Fruit fly (Drosophila melanogaster): ENCODE measurements around the gene CG31198.

The CG31198 gene

dm6 chr3R:21739750-21740319 lies 14.3 kb upstream of the CG31198 start, which contains the start of gene CG5849:
Gene CG5849, plus strand, starts transcription at chr3R:21740105.
- TF ChIP-seq pan (optimal IDR thresholded peaks at IDR 0.05) (no peak), usp (GFP tag; optimal IDR thresholded peaks at IDR 0.05) (no peak), CG8478 (optimal IDR thresholded peaks at IDR 0.05) (no peak), psq (optimal IDR thresholded peaks at IDR 0.05) (no peak), Dll (optimal IDR thresholded peaks at IDR 0.05) (no peak), EcR (GFP tag; optimal IDR thresholded peaks at IDR 0.05) (no peak)

dm6 chr3R:21740766-21741350 lies 13.3 kb upstream of the CG31198 start:
- TF ChIP-seq usp (GFP tag; optimal IDR thresholded peaks at IDR 0.05) (no peak), EcR (GFP tag; optimal IDR thresholded peaks at IDR 0.05) (no peak), CG8478 (optimal IDR thresholded peaks at IDR 0.05) (no peak), Dll (optimal IDR thresholded peaks at IDR 0.05) (no peak), pan (optimal IDR thresholded peaks at IDR 0.05) (no peak), psq (optimal IDR thresholded peaks at IDR 0.05) (no peak)

- TF ChIP-seq pan (optimal IDR thresholded peaks at IDR 0.05): no peak
- no peak for TF ChIP-seq Dll (optimal IDR thresholded peaks at IDR 0.05)
- no peak for TF ChIP-seq CG8478 (optimal IDR thresholded peaks at IDR 0.05)
- no peak for TF ChIP-seq psq (optimal IDR thresholded peaks at IDR 0.05)
Observed at dm6 chr3R:21744988-21745387, 9.1 kb upstream of the CG31198 start, which contains the start of gene CG31343. Gene CG31343, plus strand, starts transcription at chr3R:21745266.

dm6 chr3R:21745887-21746286 lies 8.2 kb upstream of the CG31198 start:
- TF ChIP-seq psq (optimal IDR thresholded peaks at IDR 0.05): no peak
- no peak for TF ChIP-seq EcR (GFP tag; optimal IDR thresholded peaks at IDR 0.05)
- TF ChIP-seq pan (optimal IDR thresholded peaks at IDR 0.05): no peak
- TF ChIP-seq usp (GFP tag; optimal IDR thresholded peaks at IDR 0.05): no peak
- TF ChIP-seq Dll (optimal IDR thresholded peaks at IDR 0.05): no peak
- no peak for TF ChIP-seq CG8478 (optimal IDR thresholded peaks at IDR 0.05)

- no peak for TF ChIP-seq CG8478 (optimal IDR thresholded peaks at IDR 0.05)
- no peak for TF ChIP-seq pan (optimal IDR thresholded peaks at IDR 0.05)
- TF ChIP-seq EcR (GFP tag; optimal IDR thresholded peaks at IDR 0.05): no peak
- TF ChIP-seq Dll (optimal IDR thresholded peaks at IDR 0.05): no peak
- no peak for TF ChIP-seq usp (GFP tag; optimal IDR thresholded peaks at IDR 0.05)
- TF ChIP-seq psq (optimal IDR thresholded peaks at IDR 0.05): no peak
Observed at dm6 chr3R:21748954-21749920, 4.9 kb upstream of the CG31198 start, which contains the start of gene CG31233. Gene CG31233, plus strand, starts transcription at chr3R:21749853.

- no peak for TF ChIP-seq EcR (GFP tag; optimal IDR thresholded peaks at IDR 0.05)
- no peak for TF ChIP-seq Dll (optimal IDR thresholded peaks at IDR 0.05)
- no peak for TF ChIP-seq psq (optimal IDR thresholded peaks at IDR 0.05)
- TF ChIP-seq usp (GFP tag; optimal IDR thresholded peaks at IDR 0.05): no peak
- TF ChIP-seq pan (optimal IDR thresholded peaks at IDR 0.05): no peak
- no peak for TF ChIP-seq CG8478 (optimal IDR thresholded peaks at IDR 0.05)
Observed at dm6 chr3R:21753099-21753498, 1.0 kb upstream of the CG31198 start.

- TF ChIP-seq CG8478 (optimal IDR thresholded peaks at IDR 0.05): no peak
- TF ChIP-seq EcR (GFP tag; optimal IDR thresholded peaks at IDR 0.05): no peak
- no peak for TF ChIP-seq usp (GFP tag; optimal IDR thresholded peaks at IDR 0.05)
- TF ChIP-seq Dll (optimal IDR thresholded peaks at IDR 0.05): no peak
Observed at dm6 chr3R:21757550-21757949, 3.4 kb downstream of the CG31198 start.

- TF ChIP-seq Dll (optimal IDR thresholded peaks at IDR 0.05) (no peak), psq (optimal IDR thresholded peaks at IDR 0.05) (no peak), pan (optimal IDR thresholded peaks at IDR 0.05) (no peak), EcR (GFP tag; optimal IDR thresholded peaks at IDR 0.05) (no peak), CG8478 (optimal IDR thresholded peaks at IDR 0.05) (no peak), usp (GFP tag; optimal IDR thresholded peaks at IDR 0.05) (no peak)
Observed at dm6 chr3R:21758145-21758856, 4.2 kb downstream of the CG31198 start, which contains the start of gene CG42335. Gene CG42335, plus strand, starts transcription at chr3R:21758764.

dm6 chr3R:21769218-21769617 lies 15.1 kb downstream of the CG31198 start, which contains the start of gene Burs:
Gene Burs, plus strand, starts transcription at chr3R:21769518.
- TF ChIP-seq EcR (GFP tag; optimal IDR thresholded peaks at IDR 0.05) (no peak), pan (optimal IDR thresholded peaks at IDR 0.05) (no peak), CG8478 (optimal IDR thresholded peaks at IDR 0.05) (no peak), psq (optimal IDR thresholded peaks at IDR 0.05) (no peak), usp (GFP tag; optimal IDR thresholded peaks at IDR 0.05) (no peak), Dll (optimal IDR thresholded peaks at IDR 0.05) (no peak)

dm6 chr3R:21775766-21776165 lies 21.6 kb downstream of the CG31198 start, which contains the start of the genes GABA-B-R2 and CG6800:
Gene GABA-B-R2, minus strand, starts transcription at chr3R:21775840.
Gene CG6800, plus strand, starts transcription at chr3R:21776138.
- TF ChIP-seq pan (optimal IDR thresholded peaks at IDR 0.05): no peak
- no peak for TF ChIP-seq CG8478 (optimal IDR thresholded peaks at IDR 0.05)
- no peak for TF ChIP-seq EcR (GFP tag; optimal IDR thresholded peaks at IDR 0.05)
- TF ChIP-seq Dll (optimal IDR thresholded peaks at IDR 0.05): no peak
- TF ChIP-seq psq (optimal IDR thresholded peaks at IDR 0.05): no peak
- TF ChIP-seq usp (GFP tag; optimal IDR thresholded peaks at IDR 0.05): no peak

dm6 chr3R:21777660-21778059 lies 23.5 kb downstream of the CG31198 start, which contains the start of gene Polr1H:
Gene Polr1H, minus strand, starts transcription at chr3R:21777847.
- no peak for TF ChIP-seq CG8478 (optimal IDR thresholded peaks at IDR 0.05)
- TF ChIP-seq Dll (optimal IDR thresholded peaks at IDR 0.05): no peak
- TF ChIP-seq EcR (GFP tag; optimal IDR thresholded peaks at IDR 0.05): no peak
- TF ChIP-seq pan (optimal IDR thresholded peaks at IDR 0.05): no peak
- TF ChIP-seq usp (GFP tag; optimal IDR thresholded peaks at IDR 0.05): no peak
- no peak for TF ChIP-seq psq (optimal IDR thresholded peaks at IDR 0.05)
